Worm (Caenorhabditis elegans) whole organism, late embryonic: ENCODE measurements around the gene cav-1.
A peak's percentile ranks its signal among the peaks of the same experiment; 100 is the strongest.

Experiments
- C08G9.2 ChIP-seq: sonication (generic microtip); optimal IDR thresholded peaks from 2 replicates; lab custom pipeline; 2016; ENCODE audit warnings: mild to moderate bottlenecking, missing genetic modification characterization, moderate library complexity, missing compliant biosample characterization
- C38D4.7 ChIP-seq: fragments of 200-800 bp; sonication (Bioruptor generic); optimal IDR thresholded peaks from 2 replicates; lab custom pipeline; 2018; ENCODE audit warnings: mild to moderate bottlenecking, missing genetic modification characterization, moderate library complexity, missing compliant biosample characterization
- T23F11.4 ChIP-seq: fragments of 200-800 bp; sonication (Bioruptor generic); optimal IDR thresholded peaks from 2 replicates; lab custom pipeline; 2018; ENCODE audit warnings: mild to moderate bottlenecking, missing genetic modification characterization, missing compliant biosample characterization
- ama-1 ChIP-seq: fragments of 150-350 bp; optimal IDR thresholded peaks from 2 replicates; lab custom pipeline; 2014
- ceh-18 ChIP-seq: sonication (generic microtip); optimal IDR thresholded peaks from 2 replicates; lab custom pipeline; 2016; ENCODE audit warnings: missing genetic modification characterization, missing compliant biosample characterization
- ceh-2 ChIP-seq: sonication (generic microtip); optimal IDR thresholded peaks from 2 replicates; lab custom pipeline; 2016; ENCODE audit warnings: missing genotype, missing genetic modification characterization, missing compliant biosample characterization
- ceh-22 ChIP-seq: sonication (generic microtip); optimal IDR thresholded peaks from 2 replicates; lab custom pipeline; 2017; ENCODE audit warnings: missing biosample characterization, missing genetic modification characterization
- ceh-31 ChIP-seq: sonication (generic microtip); optimal IDR thresholded peaks from 2 replicates; lab custom pipeline; 2016; ENCODE audit warnings: missing genetic modification characterization, missing compliant biosample characterization
- ceh-34 ChIP-seq: sonication (generic microtip); optimal IDR thresholded peaks from 2 replicates; lab custom pipeline; 2016; ENCODE audit warnings: mild to moderate bottlenecking, missing genetic modification characterization, missing compliant biosample characterization
- ceh-45 ChIP-seq: fragments of 200-800 bp; sonication (Bioruptor generic); IDR thresholded peaks from 2 replicates; pipeline ENCODE4 v1.3.6; 2022; ENCODE audit warnings: missing genetic modification reagents, missing genetic modification characterization, missing compliant biosample characterization
- ceh-6 ChIP-seq: fragments of 200-800 bp; sonication (Bioruptor generic); optimal IDR thresholded peaks from 2 replicates; lab custom pipeline; 2018; ENCODE audit warnings: mild to moderate bottlenecking, missing genetic modification characterization, missing compliant biosample characterization
- che-1 ChIP-seq: sonication (generic microtip); optimal IDR thresholded peaks from 2 replicates; lab custom pipeline; 2016; ENCODE audit warnings: mild to moderate bottlenecking, missing genetic modification characterization, missing compliant biosample characterization
- elt-2 ChIP-seq: sonication (generic microtip); optimal IDR thresholded peaks from 2 replicates; lab custom pipeline; 2016; ENCODE audit warnings: missing genetic modification reagents, missing genetic modification characterization, missing compliant biosample characterization
- elt-4 ChIP-seq: sonication (generic microtip); optimal IDR thresholded peaks from 2 replicates; lab custom pipeline; 2016; ENCODE audit warnings: missing genetic modification characterization, missing compliant biosample characterization
- ets-4 ChIP-seq: sonication (generic microtip); optimal IDR thresholded peaks from 2 replicates; lab custom pipeline; 2016; ENCODE audit warnings: missing genetic modification characterization, missing compliant biosample characterization
- eyg-1 ChIP-seq: sonication (generic microtip); optimal IDR thresholded peaks from 2 replicates; lab custom pipeline; 2016; ENCODE audit warnings: missing genotype, missing genetic modification characterization, missing compliant biosample characterization
- fkh-6 ChIP-seq: sonication (generic microtip); optimal IDR thresholded peaks from 2 replicates; lab custom pipeline; 2016; ENCODE audit warnings: missing genetic modification characterization, missing compliant biosample characterization
- gmeb-2 ChIP-seq: sonication (generic microtip); optimal IDR thresholded peaks from 2 replicates; lab custom pipeline; 2016; ENCODE audit warnings: missing genetic modification characterization, inconsistent platforms, missing compliant biosample characterization
- hlh-13 ChIP-seq: fragments of 200-800 bp; sonication (Bioruptor generic); optimal IDR thresholded peaks from 2 replicates; lab custom pipeline; 2018; ENCODE audit warnings: mild to moderate bottlenecking, missing genetic modification characterization, missing compliant biosample characterization
- hlh-6 ChIP-seq: sonication (generic microtip); optimal IDR thresholded peaks from 2 replicates; lab custom pipeline; 2016; ENCODE audit warnings: missing genotype, missing genetic modification characterization, missing compliant biosample characterization
- lin-11 ChIP-seq: fragments of 200-800 bp; sonication (Bioruptor generic); optimal IDR thresholded peaks from 2 replicates; lab custom pipeline; 2018; ENCODE audit warnings: mild to moderate bottlenecking, missing genetic modification characterization, missing compliant biosample characterization
- nfya-1 ChIP-seq: sonication (generic microtip); optimal IDR thresholded peaks from 2 replicates; lab custom pipeline; 2017; ENCODE audit warnings: missing genetic modification characterization, mild to moderate bottlenecking, missing compliant biosample characterization, antibody characterized with exemption, moderate library complexity
- nhr-232 ChIP-seq: sonication (generic microtip); optimal IDR thresholded peaks from 2 replicates; lab custom pipeline; 2016; ENCODE audit warnings: missing genetic modification characterization, missing compliant biosample characterization
- pat-9 ChIP-seq: fragments of 200-800 bp; sonication (Bioruptor generic); optimal IDR thresholded peaks from 2 replicates; lab custom pipeline; 2018; ENCODE audit warnings: mild to moderate bottlenecking, missing genetic modification characterization, moderate library complexity, missing compliant biosample characterization
- pax-1 ChIP-seq: fragments of 150-350 bp; optimal IDR thresholded peaks from 2 replicates; lab custom pipeline; 2014; ENCODE audit warnings: missing biosample characterization, missing genetic modification characterization
- pha-2 ChIP-seq: sonication (generic microtip); optimal IDR thresholded peaks from 2 replicates; lab custom pipeline; 2017; ENCODE audit warnings: mild to moderate bottlenecking, missing genetic modification characterization, missing compliant biosample characterization
- ref-2 ChIP-seq: sonication (generic microtip); optimal IDR thresholded peaks from 2 replicates; lab custom pipeline; 2016; ENCODE audit warnings: missing genetic modification characterization, missing compliant biosample characterization
- rnt-1 ChIP-seq: sonication (generic microtip); optimal IDR thresholded peaks from 2 replicates; lab custom pipeline; 2016; ENCODE audit warnings: missing genetic modification characterization, missing compliant biosample characterization
- sdc-2 ChIP-seq: sonication (generic microtip); optimal IDR thresholded peaks from 2 replicates; lab custom pipeline; 2016; ENCODE audit warnings: missing genotype, missing genetic modification characterization, missing compliant biosample characterization
- sox-2 ChIP-seq: fragments of 200-800 bp; sonication (Bioruptor generic); IDR thresholded peaks from 2 replicates; pipeline ENCODE4 v1.3.6; 2022; ENCODE audit warnings: missing genetic modification reagents, missing genetic modification characterization, missing compliant biosample characterization
- syd-9 ChIP-seq: sonication (generic microtip); optimal IDR thresholded peaks from 2 replicates; lab custom pipeline; 2016; ENCODE audit warnings: mild to moderate bottlenecking, missing genetic modification characterization, moderate library complexity, missing compliant biosample characterization
- tbx-2 ChIP-seq: sonication (generic microtip); optimal IDR thresholded peaks from 2 replicates; lab custom pipeline; 2016; ENCODE audit warnings: missing genetic modification characterization, missing compliant biosample characterization
- tbx-7 ChIP-seq: sonication (generic microtip); optimal IDR thresholded peaks from 2 replicates; lab custom pipeline; 2016; ENCODE audit warnings: missing genotype, missing genetic modification characterization, missing compliant biosample characterization
- ttx-3 ChIP-seq: sonication (generic microtip); optimal IDR thresholded peaks from 2 replicates; lab custom pipeline; 2016; ENCODE audit warnings: missing genetic modification reagents, missing genetic modification characterization, missing compliant biosample characterization
- unc-42 ChIP-seq: sonication (generic microtip); optimal IDR thresholded peaks from 2 replicates; lab custom pipeline; 2016; ENCODE audit warnings: missing genotype, missing genetic modification characterization, missing compliant biosample characterization
- unc-55 ChIP-seq: sonication (generic microtip); optimal IDR thresholded peaks from 2 replicates; lab custom pipeline; 2017; ENCODE audit warnings: missing biosample characterization, missing genetic modification reagents, missing genetic modification characterization
- ztf-16 ChIP-seq: sonication (generic microtip); optimal IDR thresholded peaks from 2 replicates; lab custom pipeline; 2017; ENCODE audit warnings: missing genetic modification characterization, missing compliant biosample characterization

The cav-1 gene

ce11 chrIV:9773441-9773840 lies 1.1 kb downstream of the cav-1 start:
- TF ChIP-seq C38D4.7 (GFP tag; lab: Kevin White, UChicago) = no peak
- TF ChIP-seq ama-1 (lab: Kevin White, UChicago) = peak; percentile 88
- no peak for TF ChIP-seq eyg-1 (tag; lab: Kevin White, UChicago)
- TF ChIP-seq pha-2 = peak; percentile 3
- TF ChIP-seq ceh-34 (tag; lab: Kevin White, UChicago) = peak; percentile 35
- peak; percentile 15; the same call in 1 of the 2 replicates for TF ChIP-seq sox-2
- TF ChIP-seq, all 69 proteins: peak for 4

DNA sequence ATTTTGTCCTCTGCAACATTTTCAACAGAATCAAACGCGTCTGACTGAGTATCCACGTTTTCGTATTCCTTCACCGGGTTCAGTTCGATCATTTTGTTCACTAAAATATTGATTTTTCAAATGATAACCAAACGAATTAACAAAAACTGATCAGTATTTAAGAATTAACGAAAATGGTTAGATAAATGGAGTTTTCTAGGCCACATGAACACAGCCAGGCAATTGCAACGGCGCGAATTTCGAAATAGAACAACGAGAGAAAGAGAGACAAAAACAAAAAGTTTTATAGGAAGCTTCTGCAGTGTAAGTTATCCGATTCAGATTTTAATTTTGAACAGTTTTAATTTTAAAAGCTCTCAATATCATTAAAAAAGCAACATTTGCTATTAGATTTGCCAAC lies 5.2 kb downstream of the cav-1 start, which contains the start of gene sna-2:
TSS of gene sna-2 (minus strand) at position 100 of the 400 bp plus-strand sequence.
- TF ChIP-seq hlh-6 (tag; lab: Kevin White, UChicago) (no peak), nfya-1 (tag; lab: Kevin White, UChicago) (peak; percentile 20), tbx-7 (tag; lab: Kevin White, UChicago) (peak; percentile 37), ceh-22 (tag; lab: Kevin White, UChicago) (no peak), fkh-6 (no peak), ceh-45 (GFP tag; lab: Robert Waterston, UW) (no peak), ets-4 (peak; percentile 66), tbx-2 (tag; lab: Kevin White, UChicago) (peak; percentile 45), ceh-31 (peak; percentile 92), T23F11.4 (GFP tag; lab: Kevin White, UChicago) (no peak), unc-42 (peak; percentile 54), pax-1 (no peak), rnt-1 (tag; lab: Kevin White, UChicago) (peak; percentile 50), che-1 (tag; lab: Kevin White, UChicago) (no peak), C08G9.2 (tag; lab: Kevin White, UChicago) (peak; percentile 83), ceh-2 (tag; lab: Kevin White, UChicago) (peak; percentile 69), C38D4.7 (GFP tag; lab: Kevin White, UChicago) (no peak), ceh-6 (GFP tag; lab: Kevin White, UChicago) (no peak)

DNA sequence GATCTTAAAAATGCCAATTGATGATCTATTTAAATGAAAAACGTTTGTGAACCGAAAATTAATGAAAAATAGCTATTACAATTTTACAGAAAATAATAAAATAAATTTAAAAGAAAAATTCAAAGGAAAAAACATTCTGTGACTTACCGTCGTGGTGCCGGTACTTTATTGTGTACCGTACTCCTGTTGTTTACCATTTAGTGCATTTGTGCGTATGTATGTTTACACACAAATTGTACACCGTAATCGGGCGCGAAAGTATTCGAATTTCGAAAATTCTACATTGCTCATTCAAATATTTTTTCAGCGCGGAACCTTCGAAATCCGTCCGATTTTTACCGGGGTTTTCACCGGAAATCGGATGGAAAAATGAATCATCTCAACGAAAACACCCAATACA lies 5.7 kb downstream of the cav-1 start, which contains the start of gene T13F2.6:
TSS of gene T13F2.6 (plus strand) at position 306 of the 400 bp plus-strand sequence.
- no peak for TF ChIP-seq gmeb-2 (tag; lab: Kevin White, UChicago)
- TF ChIP-seq sdc-2 = no peak
- TF ChIP-seq ama-1 (lab: Kevin White, UChicago) = no peak
- no peak for TF ChIP-seq elt-4
- no peak for TF ChIP-seq lin-11
- no peak for TF ChIP-seq ztf-16 (tag; lab: Kevin White, UChicago)
- no peak for TF ChIP-seq hlh-13 (GFP tag; lab: Kevin White, UChicago)
- TF ChIP-seq pat-9 (tag; lab: Kevin White, UChicago) = no peak
- TF ChIP-seq hlh-6 (tag; lab: Kevin White, UChicago) = no peak
- TF ChIP-seq ref-2 (tag; lab: Kevin White, UChicago) = no peak
- no peak for TF ChIP-seq ceh-2 (tag; lab: Kevin White, UChicago)

ce11 chrIV:9784689-9785088 lies 12.4 kb downstream of the cav-1 start, which contains the start of gene sre-4:
Gene sre-4, minus strand, starts transcription at chrIV:9784789.
- TF ChIP-seq unc-55 (no peak), unc-42 (no peak), pha-2 (no peak), elt-2 (tag; lab: Kevin White, UChicago) (no peak), syd-9 (tag; lab: Kevin White, UChicago) (no peak), nhr-232 (tag; lab: Kevin White, UChicago) (no peak), lin-11 (no peak), sdc-2 (no peak), elt-4 (no peak), ceh-18 (tag; lab: Kevin White, UChicago) (no peak), sox-2 (no peak), ttx-3 (no peak)
- TF ChIP-seq, all 69 proteins: peak for 0
